Worm (Caenorhabditis elegans) whole organism, young adult: ENCODE results near the gene K10H10.13.

Experiments
- B0261.1 ChIP-seq: sonication (generic microtip); optimal IDR thresholded peaks from 2 replicates; lab custom pipeline; 2016; ENCODE audit warnings: mild to moderate bottlenecking, missing genetic modification characterization, moderate library complexity, missing compliant biosample characterization
- D2030.7 ChIP-seq: fragments of 200-800 bp; sonication (Bioruptor generic); IDR thresholded peaks from 2 replicates; pipeline ENCODE4 v1.3.6; 2022; ENCODE audit warnings: missing genetic modification reagents, missing genetic modification characterization, missing compliant biosample characterization
- F23B12.7 ChIP-seq: sonication (generic microtip); optimal IDR thresholded peaks from 2 replicates; lab custom pipeline; 2017; ENCODE audit warnings: missing genetic modification characterization, mild to moderate bottlenecking, missing compliant biosample characterization, antibody characterized with exemption, moderate library complexity; ENCODE audit not compliant: insufficient read depth
- F33H1.4 ChIP-seq: fragments of 200-800 bp; sonication (Bioruptor generic); IDR thresholded peaks from 2 replicates; pipeline ENCODE4 v1.3.6; 2022; ENCODE audit warnings: missing genetic modification reagents, missing genetic modification characterization, missing compliant biosample characterization
- F49E8.2 ChIP-seq: sonication (generic microtip); optimal IDR thresholded peaks from 3 replicates; lab custom pipeline; 2017; ENCODE audit warnings: missing genetic modification characterization, mild to moderate bottlenecking, missing compliant biosample characterization, antibody characterized with exemption, moderate library complexity; ENCODE audit not compliant: insufficient read depth
- K12H6.12 ChIP-seq: fragments of 200-800 bp; sonication (Bioruptor generic); optimal IDR thresholded peaks from 2 replicates; lab custom pipeline; 2018; ENCODE audit warnings: mild to moderate bottlenecking, missing genetic modification characterization, missing compliant biosample characterization
- Y56A3A.18 ChIP-seq: fragments of 200-800 bp; sonication (Bioruptor generic); IDR thresholded peaks from 2 replicates; pipeline ENCODE4 v1.3.6; 2022; ENCODE audit warnings: missing genetic modification reagents, missing genetic modification characterization, missing compliant biosample characterization
- ama-1 ChIP-seq, 3 experiments: fragments of 150-350 bp in 1 of 3; sonication (generic microtip) in 2 of 3; optimal IDR thresholded peaks; 2 replicates each; lab custom pipeline; 2014 to 2018; ENCODE audit warnings: missing biosample characterization in 2 of 3, missing genetic modification characterization in 2 of 3, missing genetic modification reagents in 2 of 3
- aptf-2 ChIP-seq: fragments of 200-800 bp; sonication (Bioruptor generic); conservative IDR thresholded peaks from 2 replicates; pipeline ENCODE4 v1.3.6; 2022; ENCODE audit warnings: missing genetic modification reagents, missing genetic modification characterization, missing compliant biosample characterization
- attf-5 ChIP-seq: fragments of 200-800 bp; sonication (Bioruptor generic); optimal IDR thresholded peaks from 2 replicates; lab custom pipeline; 2018; ENCODE audit warnings: mild to moderate bottlenecking, missing genetic modification characterization, missing compliant biosample characterization
- attf-6 ChIP-seq: fragments of 200-800 bp; sonication (Bioruptor generic); IDR thresholded peaks from 2 replicates; pipeline ENCODE4 v1.3.6; 2022; ENCODE audit warnings: missing genetic modification reagents, missing genetic modification characterization, missing compliant biosample characterization
- ceh-100 ChIP-seq: fragments of 200-800 bp; sonication (Bioruptor generic); IDR thresholded peaks from 2 replicates; pipeline ENCODE4 v1.3.6; 2022; ENCODE audit warnings: missing genetic modification reagents, missing genetic modification characterization, missing compliant biosample characterization
- ceh-40 ChIP-seq: fragments of 200-800 bp; sonication (Bioruptor generic); IDR thresholded peaks from 2 replicates; pipeline ENCODE4 v1.3.6; 2022; ENCODE audit warnings: missing genetic modification characterization, missing compliant biosample characterization
- ceh-91 ChIP-seq: fragments of 200-800 bp; sonication (Bioruptor generic); IDR thresholded peaks from 2 replicates; pipeline ENCODE4 v1.3.6; 2022; ENCODE audit warnings: missing genetic modification reagents, missing genetic modification characterization, missing compliant biosample characterization
- die-1 ChIP-seq: sonication (generic microtip); optimal IDR thresholded peaks from 2 replicates; lab custom pipeline; 2016; ENCODE audit warnings: missing genotype, mild to moderate bottlenecking, missing genetic modification characterization, missing compliant biosample characterization
- dox-1 ChIP-seq: fragments of 200-800 bp; sonication (Bioruptor generic); IDR thresholded peaks from 2 replicates; pipeline ENCODE4 v1.3.6; 2022; ENCODE audit warnings: missing genetic modification reagents, missing genetic modification characterization, missing compliant biosample characterization
- egrh-3 ChIP-seq: fragments of 200-800 bp; sonication (Bioruptor generic); IDR thresholded peaks from 2 replicates; pipeline ENCODE4 v1.3.6; 2022; ENCODE audit warnings: missing genetic modification reagents, missing genetic modification characterization, missing compliant biosample characterization
- ets-4 ChIP-seq: fragments of 200-800 bp; sonication (Bioruptor generic); optimal IDR thresholded peaks from 2 replicates; lab custom pipeline; 2018; ENCODE audit warnings: mild to moderate bottlenecking, missing genetic modification characterization, missing compliant biosample characterization
- fkh-3 ChIP-seq: sonication (generic microtip); optimal IDR thresholded peaks from 2 replicates; lab custom pipeline; 2016; ENCODE audit warnings: mild to moderate bottlenecking, missing genetic modification characterization, missing compliant biosample characterization
- hmg-1.2 ChIP-seq: fragments of 200-800 bp; sonication (Bioruptor generic); IDR thresholded peaks from 2 replicates; pipeline ENCODE4 v1.3.6; 2022; ENCODE audit warnings: missing genetic modification reagents, missing genetic modification characterization, missing compliant biosample characterization
- let-607 ChIP-seq, 2 experiments: fragments of 200-800 bp in 1 of 2; sonication (Bioruptor generic) in 1 of 2; sonication (generic microtip) in 1 of 2; optimal IDR thresholded peaks; 2 replicates each; lab custom pipeline; 2016 to 2018; ENCODE audit warnings: mild to moderate bottlenecking in 2 of 2, missing compliant biosample characterization in 2 of 2, missing genetic modification characterization in 2 of 2, moderate library complexity in 2 of 2, missing genotype in 1 of 2
- lin-26 ChIP-seq: fragments of 200-800 bp; sonication (Bioruptor generic); IDR thresholded peaks from 2 replicates; pipeline ENCODE4 v1.3.6; 2022; ENCODE audit warnings: missing genetic modification reagents, missing genetic modification characterization, missing compliant biosample characterization
- lin-35 ChIP-seq, 3 experiments: fragments of 150-350 bp in 2 of 3; sonication (generic microtip) in 1 of 3; optimal IDR thresholded peaks; 2 replicates each; lab custom pipeline; 2014 to 2018; ENCODE audit warnings: missing biosample characterization in 3 of 3, missing genetic modification characterization in 3 of 3, missing genetic modification reagents in 3 of 3
- lin-40 ChIP-seq: sonication (generic microtip); optimal IDR thresholded peaks from 2 replicates; lab custom pipeline; 2016; ENCODE audit warnings: missing genetic modification characterization, mild to moderate bottlenecking, missing compliant biosample characterization, missing genotype, missing genetic modification reagents
- lin-54 ChIP-seq: fragments of 200-800 bp; sonication (Bioruptor generic); optimal IDR thresholded peaks from 2 replicates; lab custom pipeline; 2018; ENCODE audit warnings: mild to moderate bottlenecking, missing genetic modification characterization, missing compliant biosample characterization
- lsl-1 ChIP-seq: fragments of 200-800 bp; sonication (Bioruptor generic); optimal IDR thresholded peaks from 2 replicates; lab custom pipeline; 2018; ENCODE audit warnings: mild to moderate bottlenecking, missing genetic modification characterization, moderate library complexity, missing compliant biosample characterization
- madf-3 ChIP-seq: fragments of 200-800 bp; sonication (Bioruptor generic); IDR thresholded peaks from 2 replicates; pipeline ENCODE4 v1.3.6; 2022; ENCODE audit warnings: missing genetic modification reagents, missing genetic modification characterization, missing compliant biosample characterization
- madf-6 ChIP-seq: fragments of 200-800 bp; sonication (Bioruptor generic); IDR thresholded peaks from 2 replicates; pipeline ENCODE4 v1.3.6; 2022; ENCODE audit warnings: missing genetic modification reagents, missing genetic modification characterization, missing compliant biosample characterization
- mcd-1 ChIP-seq: fragments of 200-800 bp; sonication (Bioruptor generic); IDR thresholded peaks from 2 replicates; pipeline ENCODE4 v1.3.6; 2022; ENCODE audit warnings: missing genetic modification reagents, missing genetic modification characterization, missing compliant biosample characterization
- nfya-1 ChIP-seq: sonication (generic microtip); optimal IDR thresholded peaks from 2 replicates; lab custom pipeline; 2017; ENCODE audit warnings: antibody characterized with exemption, missing compliant biosample characterization, missing genetic modification characterization, borderline replicate concordance; ENCODE audit not compliant: insufficient read depth
- nfyb-1 ChIP-seq: fragments of 200-800 bp; sonication (Bioruptor generic); IDR thresholded peaks from 2 replicates; pipeline ENCODE4 v1.3.6; 2022; ENCODE audit warnings: missing genetic modification reagents, missing genetic modification characterization, missing compliant biosample characterization
- nhr-80 ChIP-seq: sonication (generic microtip); optimal IDR thresholded peaks from 2 replicates; lab custom pipeline; 2016; ENCODE audit warnings: missing genetic modification characterization, missing compliant biosample characterization
- pbrm-1 ChIP-seq: fragments of 200-800 bp; sonication (Bioruptor generic); IDR thresholded peaks from 2 replicates; pipeline ENCODE4 v1.3.6; 2022; ENCODE audit warnings: missing genetic modification reagents, missing genetic modification characterization, missing compliant biosample characterization
- rcor-1 ChIP-seq: fragments of 200-800 bp; sonication (Bioruptor generic); IDR thresholded peaks from 2 replicates; pipeline ENCODE4 v1.3.6; 2022; ENCODE audit warnings: missing genetic modification reagents, missing genetic modification characterization, missing compliant biosample characterization
- repo-1 ChIP-seq: sonication (generic microtip); optimal IDR thresholded peaks from 2 replicates; lab custom pipeline; 2017; ENCODE audit warnings: mild to moderate bottlenecking, missing genetic modification characterization, missing compliant biosample characterization
- tbp1 ChIP-seq: fragments of 200-800 bp; sonication (Bioruptor generic); optimal IDR thresholded peaks from 2 replicates; lab custom pipeline; 2018; ENCODE audit warnings: mild to moderate bottlenecking, missing genetic modification characterization, missing compliant biosample characterization
- tlf-1 ChIP-seq: fragments of 200-800 bp; sonication (Bioruptor generic); optimal IDR thresholded peaks from 2 replicates; lab custom pipeline; 2018; ENCODE audit warnings: mild to moderate bottlenecking, missing genetic modification characterization, missing compliant biosample characterization
- xnd-1 ChIP-seq: sonication (generic microtip); optimal IDR thresholded peaks from 2 replicates; lab custom pipeline; 2016; ENCODE audit warnings: missing genotype, missing genetic modification reagents, missing genetic modification characterization, missing compliant biosample characterization
- ztf-18 ChIP-seq: sonication (generic microtip); optimal IDR thresholded peaks from 2 replicates; lab custom pipeline; 2016; ENCODE audit warnings: missing genotype, mild to moderate bottlenecking, missing genetic modification characterization, missing compliant biosample characterization
- ztf-26 ChIP-seq: sonication (generic microtip); optimal IDR thresholded peaks from 2 replicates; lab custom pipeline; 2017; ENCODE audit warnings: missing genetic modification characterization, missing compliant biosample characterization
- ztf-28 ChIP-seq: fragments of 200-800 bp; sonication (Bioruptor generic); IDR thresholded peaks from 2 replicates; pipeline ENCODE4 v1.3.6; 2022; ENCODE audit warnings: missing genetic modification reagents, missing genetic modification characterization, missing compliant biosample characterization
- ztf-6 ChIP-seq: fragments of 200-800 bp; sonication (Bioruptor generic); IDR thresholded peaks from 2 replicates; pipeline ENCODE4 v1.3.6; 2022; ENCODE audit warnings: missing genetic modification reagents, missing genetic modification characterization, missing compliant biosample characterization

K10H10.13 gene

ce11 chrII:14492592-14493196, 18.4 kb downstream of the K10H10.13 start:
- 0 out of 2 replicates have a peak, but pooled peaks have one; percentile 4 for TF ChIP-seq lin-26 (GFP tag; lab: Robert Waterston, UW)
- peak in 1 of 3 experiments; percentile 15 for TF ChIP-seq lin-35 (GFP tag; optimal IDR thresholded peaks at IDR 0.05; lab: Kevin White, UChicago)
- peak; percentile 69 for TF ChIP-seq ama-1 (optimal IDR thresholded peaks at IDR 0.05; lab: Kevin White, UChicago)
- no peak for TF ChIP-seq ama-1 (GFP tag; optimal IDR thresholded peaks at IDR 0.05; lab: Kevin White, UChicago)
- TF ChIP-seq D2030.7 (GFP tag; lab: Robert Waterston, UW), result no peak
- TF ChIP-seq, all 124 proteins: peak for 3

ce11 chrII:14489407-14489806, 21.7 kb downstream of the K10H10.13 start, which contains the start of gene vnut-1:
Gene vnut-1, plus strand, starts transcription at chrII:14489802.
- peak; percentile 72 for TF ChIP-seq nhr-80 (tag; lab: Kevin White, UChicago)
- TF ChIP-seq nfya-1 (tag; lab: Kevin White, UChicago), result no peak
- peak; percentile 5 for TF ChIP-seq lin-40 (tag; lab: Kevin White, UChicago)
- TF ChIP-seq ztf-18 (tag; lab: Kevin White, UChicago), result peak; percentile 24
- TF ChIP-seq, all 124 proteins: peak for 3

- TF ChIP-seq tlf-1 (GFP tag; lab: Kevin White, UChicago) (peak; percentile 18), hmg-1.2 (peak; percentile 45), B0261.1 (tag; lab: Kevin White, UChicago) (no peak), F23B12.7 (peak; percentile 50), ets-4 (GFP tag; lab: Kevin White, UChicago) (no peak), egrh-3 (no peak), repo-1 (tag; lab: Kevin White, UChicago) (peak; percentile 33), madf-3 (GFP tag; lab: Robert Waterston, UW) (0 out of 2 replicates have a peak, but pooled peaks have one; percentile 33), xnd-1 (peak; percentile 4), mcd-1 (peak; percentile 78), lin-54 (GFP tag; lab: Kevin White, UChicago) (peak; percentile 82), tbp1 (GFP tag; lab: Kevin White, UChicago) (peak; percentile 49), pbrm-1 (GFP tag; lab: Robert Waterston, UW) (peak; percentile 62), F33H1.4 (0 out of 2 replicates have a peak, but pooled peaks have one; percentile 30), nhr-80 (tag; lab: Kevin White, UChicago) (peak; percentile 17), nfyb-1 (GFP tag; lab: Robert Waterston, UW) (peak; percentile 66), ztf-18 (tag; lab: Kevin White, UChicago) (peak; percentile 93), lsl-1 (GFP tag; lab: Kevin White, UChicago) (peak; percentile 35), rcor-1 (GFP tag; lab: Robert Waterston, UW) (no peak), fkh-3 (no peak), die-1 (tag; lab: Kevin White, UChicago) (no peak), ceh-91 (peak; percentile 13; the same call in 1 of the 2 replicates), ztf-6 (GFP tag; lab: Robert Waterston, UW) (no peak), lin-35 (GFP tag; optimal IDR thresholded peaks at IDR 0.05; lab: Kevin White, UChicago) (peak in 1 of 3 experiments; percentile 81), ceh-40 (no peak), madf-6 (GFP tag; lab: Robert Waterston, UW) (peak; percentile 79), F49E8.2 (tag; lab: Kevin White, UChicago) (no peak), attf-5 (GFP tag; lab: Kevin White, UChicago) (peak; percentile 74), dox-1 (peak; percentile 61), attf-6 (no peak), ztf-26 (tag; lab: Kevin White, UChicago) (no peak), let-607 (tag; optimal IDR thresholded peaks at IDR 0.05; lab: Kevin White, UChicago) (peak in 1 of 2 experiments; percentile 29), lin-40 (tag; lab: Kevin White, UChicago) (peak; percentile 56), K12H6.12 (tag; lab: Kevin White, UChicago) (no peak), ceh-100 (GFP tag; lab: Robert Waterston, UW) (peak; percentile 40; the same call in 1 of the 2 replicates), ztf-28 (no peak), aptf-2 (GFP tag; lab: Robert Waterston, UW) (no peak), Y56A3A.18 (GFP tag; lab: Robert Waterston, UW) (no peak)
Observed at ce11 chrII:14488661-14489060, 22.4 kb downstream of the K10H10.13 start, which contains the start of gene usp-14. Gene usp-14, minus strand, starts transcription at chrII:14488688.
